Worm (Caenorhabditis elegans) whole organism, young adult: ENCODE measurements around the gene set-21.

Experiments
- K11D2.4 ChIP-seq: fragments of 200-800 bp; sonication (Bioruptor generic); IDR thresholded peaks from 2 replicates; pipeline ENCODE4 v1.3.6; 2022; ENCODE audit warnings: missing genetic modification reagents, missing genetic modification characterization, missing compliant biosample characterization
- T07F8.4 ChIP-seq: sonication (generic microtip); optimal IDR thresholded peaks from 2 replicates; lab custom pipeline; 2016; ENCODE audit warnings: mild to moderate bottlenecking, missing genetic modification characterization, moderate library complexity, missing compliant biosample characterization
- T26A5.8 ChIP-seq: sonication (generic microtip); optimal IDR thresholded peaks from 2 replicates; lab custom pipeline; 2016; ENCODE audit warnings: missing genetic modification characterization, missing compliant biosample characterization
- ekl-4 ChIP-seq: fragments of 200-800 bp; sonication (Bioruptor generic); IDR thresholded peaks from 2 replicates; pipeline ENCODE4 v1.3.6; 2022; ENCODE audit warnings: missing genetic modification reagents, missing genetic modification characterization, missing compliant biosample characterization
- lin-35 ChIP-seq, 3 experiments: fragments of 150-350 bp in 2 of 3; sonication (generic microtip) in 1 of 3; optimal IDR thresholded peaks; 2 replicates each; lab custom pipeline; 2014 to 2018; ENCODE audit warnings: missing biosample characterization in 3 of 3, missing genetic modification characterization in 3 of 3, missing genetic modification reagents in 3 of 3
- lir-1 ChIP-seq: fragments of 200-800 bp; sonication (Bioruptor generic); conservative IDR thresholded peaks from 2 replicates; pipeline ENCODE4 v1.3.6; 2022; ENCODE audit warnings: missing genetic modification reagents, missing genetic modification characterization, missing compliant biosample characterization
- nhr-179 ChIP-seq: sonication (generic microtip); optimal IDR thresholded peaks from 2 replicates; lab custom pipeline; 2016; ENCODE audit warnings: mild to moderate bottlenecking, missing genetic modification characterization, missing compliant biosample characterization
- pbrm-1 ChIP-seq: fragments of 200-800 bp; sonication (Bioruptor generic); IDR thresholded peaks from 2 replicates; pipeline ENCODE4 v1.3.6; 2022; ENCODE audit warnings: missing genetic modification reagents, missing genetic modification characterization, missing compliant biosample characterization
- unc-62 ChIP-seq: fragments of 150-350 bp; optimal IDR thresholded peaks from 2 replicates; lab custom pipeline; 2014; ENCODE audit warnings: missing biosample characterization, missing genetic modification reagents, missing genetic modification characterization

ce11 chrIV:4411948-4412335 lies 21.3 kb downstream of the set-21 start:
- TF ChIP-seq T07F8.4 (no peak), lir-1 (GFP tag; lab: Robert Waterston, UW) (no peak), ekl-4 (no peak), nhr-179 (tag; lab: Kevin White, UChicago) (no peak), T26A5.8 (tag; lab: Kevin White, UChicago) (no peak), K11D2.4 (GFP tag; lab: Robert Waterston, UW) (no peak), pbrm-1 (no peak), unc-62 (no peak), lin-35 (GFP tag; optimal IDR thresholded peaks at IDR 0.05; lab: Kevin White, UChicago) (no peak)
